Fruit fly (Drosophila melanogaster) whole organism, pupa: ENCODE data around the gene Cox17.

Source experiments
- CG10348 ChIP-seq: fragments of 200-800 bp; sonication (Bioruptor generic); IDR thresholded peaks from 2 replicates; pipeline ENCODE4 v1.3.6; 2022; ENCODE audit warnings: missing biosample characterization, missing genetic modification characterization
- CG12605 ChIP-seq: fragments of 200-800 bp; sonication (Bioruptor generic); IDR thresholded peaks from 2 replicates; pipeline ENCODE4 v1.3.6; 2022; ENCODE audit warnings: missing biosample characterization, missing genetic modification characterization
- CG13204 ChIP-seq: fragments of 200-800 bp; sonication (Bioruptor generic); optimal IDR thresholded peaks from 2 replicates; lab custom pipeline; 2018; ENCODE audit warnings: missing biosample characterization, mild to moderate bottlenecking, missing genetic modification characterization, moderate library complexity
- CG14655 ChIP-seq: fragments of 200-800 bp; sonication (Bioruptor generic); optimal IDR thresholded peaks from 3 replicates; lab custom pipeline; 2017; ENCODE audit warnings: mild to moderate bottlenecking, missing biosample characterization, missing genetic modification reagents, missing genetic modification characterization
- CG15710 ChIP-seq: fragments of 200-800 bp; sonication (Bioruptor generic); optimal IDR thresholded peaks from 2 replicates; lab custom pipeline; 2018; ENCODE audit warnings: missing biosample characterization, mild to moderate bottlenecking, missing genetic modification characterization, moderate library complexity
- CG17806 ChIP-seq: fragments of 200-800 bp; sonication (Bioruptor generic); optimal IDR thresholded peaks from 2 replicates; lab custom pipeline; 2018; ENCODE audit warnings: missing biosample characterization, mild to moderate bottlenecking, missing genetic modification characterization, moderate library complexity
- CG32121 ChIP-seq: fragments of 200-800 bp; sonication (Bioruptor generic); IDR thresholded peaks from 2 replicates; pipeline ENCODE4 v1.3.6; 2022; ENCODE audit warnings: missing biosample characterization, missing genetic modification characterization
- CG34367 ChIP-seq: fragments of 200-800 bp; sonication (Bioruptor generic); optimal IDR thresholded peaks from 2 replicates; lab custom pipeline; 2018; ENCODE audit warnings: missing biosample characterization, mild to moderate bottlenecking, missing genetic modification characterization
- CG4496 ChIP-seq: fragments of 200-800 bp; sonication (Bioruptor generic); IDR thresholded peaks from 3 replicates; pipeline ENCODE4 v1.3.6; 2022; ENCODE audit warnings: missing biosample characterization, missing genetic modification characterization
- CG8159 ChIP-seq: fragments of 200-800 bp; sonication (Bioruptor generic); optimal IDR thresholded peaks from 3 replicates; lab custom pipeline; 2018; ENCODE audit warnings: missing biosample characterization, mild to moderate bottlenecking, missing genetic modification characterization, moderate library complexity
- CG8301 ChIP-seq: fragments of 200-800 bp; sonication (Bioruptor generic); optimal IDR thresholded peaks from 2 replicates; lab custom pipeline; 2018; ENCODE audit warnings: missing biosample characterization, mild to moderate bottlenecking, missing genetic modification characterization
- CG9948 ChIP-seq: fragments of 200-800 bp; sonication (Bioruptor generic); optimal IDR thresholded peaks from 2 replicates; lab custom pipeline; 2018; ENCODE audit warnings: missing biosample characterization, mild to moderate bottlenecking, missing genetic modification characterization, moderate library complexity
- D1 ChIP-seq: fragments of 200-800 bp; sonication (Bioruptor generic); optimal IDR thresholded peaks from 2 replicates; lab custom pipeline; 2018; ENCODE audit warnings: missing biosample characterization, mild to moderate bottlenecking, missing genetic modification characterization, moderate library complexity
- EcR ChIP-seq: fragments of 200-800 bp; sonication (Bioruptor generic); optimal IDR thresholded peaks from 3 replicates; lab custom pipeline; 2019; ENCODE audit warnings: missing biosample characterization, missing genetic modification characterization, mild to moderate bottlenecking, moderate library complexity, missing genetic modification reagents
- Ets98B ChIP-seq: fragments of 200-800 bp; sonication (Bioruptor generic); IDR thresholded peaks from 2 replicates; pipeline ENCODE4 v1.3.6; 2022; ENCODE audit warnings: missing biosample characterization, missing genetic modification characterization
- Pif1A ChIP-seq: fragments of 200-800 bp; sonication (Bioruptor generic); optimal IDR thresholded peaks from 3 replicates; lab custom pipeline; 2016; ENCODE audit warnings: missing biosample characterization, missing genetic modification characterization
- Pif1B ChIP-seq: fragments of 200-800 bp; sonication (Bioruptor generic); optimal IDR thresholded peaks from 3 replicates; lab custom pipeline; 2016; ENCODE audit warnings: missing biosample characterization, missing genetic modification characterization
- Snoo ChIP-seq: fragments of 200-800 bp; sonication (Bioruptor generic); optimal IDR thresholded peaks from 3 replicates; lab custom pipeline; 2017; ENCODE audit warnings: missing biosample characterization, mild to moderate bottlenecking, missing genetic modification characterization, inconsistent platforms
- fd96Ca ChIP-seq: fragments of 200-800 bp; sonication (Bioruptor generic); IDR thresholded peaks from 3 replicates; pipeline ENCODE4 v1.3.6; 2022; ENCODE audit warnings: missing biosample characterization, missing genetic modification characterization
- gl ChIP-seq: fragments of 200-800 bp; sonication (Bioruptor generic); optimal IDR thresholded peaks from 2 replicates; lab custom pipeline; 2018; ENCODE audit warnings: missing biosample characterization, mild to moderate bottlenecking, missing genetic modification characterization
- rn ChIP-seq: fragments of 200-800 bp; sonication (Bioruptor generic); IDR thresholded peaks from 2 replicates; pipeline ENCODE4 v1.3.6; 2022; ENCODE audit warnings: missing biosample characterization, missing genetic modification characterization

Gene Cox17

DNA sequence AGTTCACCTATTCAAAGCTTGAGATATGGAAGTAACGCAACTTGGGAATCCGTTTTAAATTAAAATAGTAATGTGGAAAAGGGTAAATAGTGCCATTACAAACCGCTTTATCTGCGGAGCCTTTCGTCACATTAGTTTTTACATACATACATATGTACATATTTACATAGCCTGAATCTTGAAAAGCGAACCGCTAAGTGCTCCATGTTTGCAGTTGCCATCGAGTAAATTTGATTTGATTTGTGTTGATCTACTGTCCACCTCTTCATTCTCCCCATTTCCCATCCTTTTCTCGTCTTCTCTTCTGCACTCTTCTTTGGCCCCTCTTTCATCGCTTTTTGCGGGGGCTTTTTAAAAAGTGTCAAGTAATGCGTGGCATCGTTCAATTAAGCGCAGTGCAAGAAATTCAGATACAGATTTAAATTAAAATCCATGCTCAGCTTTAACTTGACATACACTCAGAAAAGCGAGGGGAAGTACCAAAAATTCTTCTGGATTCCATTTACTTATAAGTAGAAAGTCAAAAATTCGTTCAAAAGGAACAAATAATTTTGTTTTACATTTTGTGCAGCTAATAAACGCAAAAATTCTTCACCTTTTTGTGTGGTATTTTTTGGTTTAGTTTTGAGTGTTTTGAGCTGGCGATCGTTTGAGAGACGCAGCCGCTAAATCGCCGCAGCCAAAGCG is 41.3 kb downstream of the Cox17 start:
- peak; percentile 59 for TF ChIP-seq Pif1A (GFP tag; lab: Kevin White, UChicago)
- peak; percentile 65 for TF ChIP-seq CG9948 (tag; lab: Kevin White, UChicago)
- peak; percentile 80 for TF ChIP-seq CG8301 (tag; lab: Kevin White, UChicago)
- TF ChIP-seq CG4496 (GFP tag; lab: Robert Waterston, UW) = peak; percentile 90
- peak; percentile 53 for TF ChIP-seq CG15710 (tag; lab: Kevin White, UChicago)
- TF ChIP-seq EcR (GFP tag; lab: Kevin White, UChicago) = no peak
- TF ChIP-seq CG12605 = peak; percentile 89
- peak; percentile 88 for TF ChIP-seq Ets98B
- TF ChIP-seq CG10348 (GFP tag; lab: Robert Waterston, UW) = peak; percentile 62; the same call in 1 of the 2 replicates
- TF ChIP-seq CG13204 = no peak
- peak; percentile 74 for TF ChIP-seq CG17806 (tag; lab: Kevin White, UChicago)
- TF ChIP-seq Pif1B (GFP tag; lab: Kevin White, UChicago) = peak; percentile 70
- peak; percentile 85 for TF ChIP-seq CG32121
- TF ChIP-seq CG34367 (tag; lab: Kevin White, UChicago) = peak; percentile 51
- TF ChIP-seq rn (GFP tag; lab: Robert Waterston, UW) = peak; percentile 75
- TF ChIP-seq fd96Ca (GFP tag; lab: Robert Waterston, UW) = peak; percentile 83
- TF ChIP-seq Snoo = peak; percentile 53
- peak; percentile 59 for TF ChIP-seq CG8159 (tag; lab: Kevin White, UChicago)
- TF ChIP-seq gl (tag; lab: Kevin White, UChicago) = no peak
- TF ChIP-seq CG14655 (GFP tag; lab: Kevin White, UChicago) = peak; percentile 80
- no peak for TF ChIP-seq D1 (tag; lab: Kevin White, UChicago)
- TF ChIP-seq, all 21 proteins: peak for 17

DNA sequence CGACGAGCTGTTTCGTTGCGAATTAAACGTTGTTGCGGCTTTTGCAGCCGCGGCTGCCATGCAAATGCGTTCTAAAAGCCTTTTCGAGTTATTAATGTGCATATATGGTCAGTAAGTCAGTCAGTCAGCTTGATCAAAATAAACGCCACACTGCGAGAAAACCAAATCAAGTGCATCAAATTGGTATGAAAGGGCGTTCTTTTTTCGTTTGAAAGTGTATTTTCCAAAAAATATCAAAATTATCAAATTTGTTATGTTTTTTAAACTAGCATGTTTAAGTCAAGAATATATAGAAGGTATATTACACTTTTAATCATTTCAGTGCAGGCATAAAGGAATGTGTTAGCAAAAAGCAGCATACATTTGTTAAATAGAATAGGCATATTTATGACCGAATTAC is 42.0 kb downstream of the Cox17 start:
- no peak for TF ChIP-seq Pif1B (GFP tag; lab: Kevin White, UChicago)
- TF ChIP-seq CG10348 (GFP tag; lab: Robert Waterston, UW) = no peak
- no peak for TF ChIP-seq CG13204
- no peak for TF ChIP-seq CG15710 (tag; lab: Kevin White, UChicago)
- TF ChIP-seq CG17806 (tag; lab: Kevin White, UChicago) = peak; percentile 34
- TF ChIP-seq Pif1A (GFP tag; lab: Kevin White, UChicago) = no peak
- peak; percentile 68; the same call in 2 of the 3 replicates for TF ChIP-seq CG4496 (GFP tag; lab: Robert Waterston, UW)
- TF ChIP-seq D1 (tag; lab: Kevin White, UChicago) = no peak
- peak; percentile 62 for TF ChIP-seq CG32121
- TF ChIP-seq CG14655 (GFP tag; lab: Kevin White, UChicago) = peak; percentile 7
- peak; percentile 27 for TF ChIP-seq Ets98B
- TF ChIP-seq CG8159 (tag; lab: Kevin White, UChicago) = peak; percentile 8
- TF ChIP-seq CG34367 (tag; lab: Kevin White, UChicago) = no peak
- TF ChIP-seq fd96Ca (GFP tag; lab: Robert Waterston, UW) = 0 out of 3 replicates have a peak, but pooled peaks have one; percentile 7
- no peak for TF ChIP-seq CG8301 (tag; lab: Kevin White, UChicago)
- TF ChIP-seq Snoo = no peak
- TF ChIP-seq CG9948 (tag; lab: Kevin White, UChicago) = peak; percentile 2
